Fruit fly (Drosophila melanogaster): Measurements from ENCODE around the gene CG10949.
A peak's percentile ranks its signal among the peaks of the same experiment; 100 is the strongest.

Gene CG10949

dm6 chr2L:20399239-20399638, 17.5 kb downstream of the CG10949 start (continued):
- no peak for TF ChIP-seq da (GFP tag; optimal IDR thresholded peaks at IDR 0.05)
- peak; percentile 40; the same call in 1 of the 2 replicates for TF ChIP-seq Rfx (GFP tag; IDR thresholded peaks at IDR 0.05)
- TF ChIP-seq sug (tag; optimal IDR thresholded peaks at IDR 0.05) = peak; percentile 33
- no peak for TF ChIP-seq Taf1 (GFP tag; IDR thresholded peaks at IDR 0.05)
- no peak for TF ChIP-seq Myb (GFP tag; optimal IDR thresholded peaks at IDR 0.05)
- TF ChIP-seq E2f1 (GFP tag; IDR thresholded peaks at IDR 0.05) = no peak
- peak; percentile 89 for TF ChIP-seq Jarid2 (GFP tag; optimal IDR thresholded peaks at IDR 0.05)
- TF ChIP-seq MBD-R2 (GFP tag; IDR thresholded peaks at IDR 0.05) = no peak
- no peak for TF ChIP-seq Vsx1 (GFP tag; optimal IDR thresholded peaks at IDR 0.05)
- TF ChIP-seq Spps (tag; optimal IDR thresholded peaks at IDR 0.05) = no peak
- TF ChIP-seq CG2875 (GFP tag; optimal IDR thresholded peaks at IDR 0.05) = no peak
- TF ChIP-seq ato (GFP tag; IDR thresholded peaks at IDR 0.05; ENCODE audit: partially characterized antibody) = no peak
- TF ChIP-seq sqz (GFP tag; optimal IDR thresholded peaks at IDR 0.05) = no peak
- no peak for TF ChIP-seq CG18262 (tag; optimal IDR thresholded peaks at IDR 0.05)
- no peak for TF ChIP-seq CG4360 (GFP tag; IDR thresholded peaks at IDR 0.05)
- peak; percentile 1 for TF ChIP-seq gsb-n (tag; optimal IDR thresholded peaks at IDR 0.05)
- no peak for TF ChIP-seq CG4820 (GFP tag; optimal IDR thresholded peaks at IDR 0.05)
- TF ChIP-seq her (GFP tag; optimal IDR thresholded peaks at IDR 0.05) = no peak
- no peak for TF ChIP-seq dmrt99B (tag; optimal IDR thresholded peaks at IDR 0.05)
- TF ChIP-seq CG17612 (GFP tag; IDR thresholded peaks at IDR 0.05) = no peak
- no peak for TF ChIP-seq hkb (optimal IDR thresholded peaks at IDR 0.05)
- peak; percentile 21; the same call in 1 of the 2 replicates for TF ChIP-seq hkb (GFP tag; IDR thresholded peaks at IDR 0.05)
- no peak for TF ChIP-seq Antp (GFP tag; optimal IDR thresholded peaks at IDR 0.05)
- TF ChIP-seq CG13624 (GFP tag; optimal IDR thresholded peaks at IDR 0.05) = no peak
- no peak for TF ChIP-seq CG12942 (GFP tag; optimal IDR thresholded peaks at IDR 0.05)
- TF ChIP-seq en (GFP tag; optimal IDR thresholded peaks at IDR 0.05) = no peak
- TF ChIP-seq vvl (GFP tag; IDR thresholded peaks at IDR 0.05) = no peak

dm6 chr2L:20397032-20397431, 19.7 kb downstream of the CG10949 start:
- TF ChIP-seq eve (GFP tag; optimal IDR thresholded peaks at IDR 0.05) = peak in 1 of 2 experiments; percentile 41
- peak; percentile 86 for TF ChIP-seq grn (GFP tag; optimal IDR thresholded peaks at IDR 0.05)
- TF ChIP-seq Hmr (GFP tag; optimal IDR thresholded peaks at IDR 0.05) = peak; percentile 8
- TF ChIP-seq stc (GFP tag; IDR thresholded peaks at IDR 0.05) = no peak
- no peak for TF ChIP-seq her (GFP tag; optimal IDR thresholded peaks at IDR 0.05)
- TF ChIP-seq sd (tag; optimal IDR thresholded peaks at IDR 0.05) = peak; percentile 53
- TF ChIP-seq Ravus (GFP tag; IDR thresholded peaks at IDR 0.05) = no peak
- TF ChIP-seq sug (tag; optimal IDR thresholded peaks at IDR 0.05) = peak; percentile 54
- TF ChIP-seq pzg (GFP tag; optimal IDR thresholded peaks at IDR 0.05) = no peak
- TF ChIP-seq CG34376 (GFP tag; optimal IDR thresholded peaks at IDR 0.05) = peak; percentile 77
- TF ChIP-seq Hr78 (GFP tag; optimal IDR thresholded peaks at IDR 0.05) = peak in 1 of 2 experiments; percentile 23
- TF ChIP-seq Pdp1 (GFP tag; optimal IDR thresholded peaks at IDR 0.05) = peak in 1 of 2 experiments; percentile 5
- peak; percentile 87 for TF ChIP-seq exex (tag; optimal IDR thresholded peaks at IDR 0.05)
- peak; percentile 90 for TF ChIP-seq mirr (GFP tag; optimal IDR thresholded peaks at IDR 0.05)
- TF ChIP-seq CG2712 (tag; optimal IDR thresholded peaks at IDR 0.05) = no peak
- TF ChIP-seq GATAe (GFP tag; conservative IDR thresholded peaks at IDR 0.05) = 0 out of 2 replicates have a peak, but pooled peaks have one; percentile 41
